Worm (Caenorhabditis elegans): ENCODE measurements around the gene C25E10.10.

DNA sequence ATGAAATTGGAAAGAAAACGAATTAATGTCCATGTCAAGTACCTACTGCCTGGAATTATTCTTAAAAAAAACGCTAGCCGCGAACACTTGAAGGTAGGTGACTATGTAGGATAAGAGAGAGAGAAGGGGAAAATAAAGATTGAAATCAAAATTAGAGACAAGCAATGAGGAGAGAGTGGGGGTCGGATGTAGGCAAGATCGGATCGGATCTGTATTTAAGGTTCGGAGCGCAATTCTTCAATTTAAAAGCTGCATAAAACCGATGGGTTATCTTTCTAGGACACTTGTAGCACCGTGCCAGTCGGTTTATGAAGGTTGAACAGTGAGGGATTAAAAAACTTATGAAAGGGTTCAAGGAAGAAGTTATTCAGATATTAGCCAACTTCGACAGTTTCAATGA lies 7.0 kb upstream of the C25E10.10 start:
- TF ChIP-seq unc-62 (GFP tag; optimal IDR thresholded peaks at IDR 0.05) (no peak), nhr-237 (tag; optimal IDR thresholded peaks at IDR 0.05) (no peak), nhr-12 (tag; optimal IDR thresholded peaks at IDR 0.05) (no peak), ceh-82 (tag; optimal IDR thresholded peaks at IDR 0.05) (no peak), ztf-11 (tag; optimal IDR thresholded peaks at IDR 0.05) (no peak), blmp-1 (tag; optimal IDR thresholded peaks at IDR 0.05; ENCODE audit: insufficient read depth) (no peak), aly-2 (tag; optimal IDR thresholded peaks at IDR 0.05) (no peak)

Data from whole organism, L2 larva.